Worm (Caenorhabditis elegans) whole organism, young adult: Measurements from ENCODE around the gene ifb-2.
A peak's percentile ranks its signal among the peaks of the same experiment; 100 is the strongest.

Experiments used
- B0261.1 ChIP-seq: sonication (generic microtip); optimal IDR thresholded peaks from 2 replicates; lab custom pipeline; 2016; ENCODE audit warnings: mild to moderate bottlenecking, missing genetic modification characterization, moderate library complexity, missing compliant biosample characterization
- C06A6.2 ChIP-seq: fragments of 200-800 bp; sonication (Bioruptor generic); conservative IDR thresholded peaks from 2 replicates; pipeline ENCODE4 v1.3.6; 2022; ENCODE audit warnings: missing genetic modification characterization, missing compliant biosample characterization
- C17E4.6 ChIP-seq: fragments of 200-800 bp; sonication (Bioruptor generic); IDR thresholded peaks from 2 replicates; pipeline ENCODE4 v1.3.6; 2022; ENCODE audit warnings: missing genetic modification reagents, missing genetic modification characterization, missing compliant biosample characterization
- F23B12.7 ChIP-seq: sonication (generic microtip); optimal IDR thresholded peaks from 2 replicates; lab custom pipeline; 2017; ENCODE audit warnings: missing genetic modification characterization, mild to moderate bottlenecking, missing compliant biosample characterization, antibody characterized with exemption, moderate library complexity; ENCODE audit not compliant: insufficient read depth
- F39B2.1 ChIP-seq: fragments of 200-800 bp; sonication (Bioruptor generic); IDR thresholded peaks from 2 replicates; pipeline ENCODE4 v1.3.6; 2022; ENCODE audit warnings: missing genetic modification reagents, missing genetic modification characterization, missing compliant biosample characterization
- F49E8.2 ChIP-seq: sonication (generic microtip); optimal IDR thresholded peaks from 3 replicates; lab custom pipeline; 2017; ENCODE audit warnings: missing genetic modification characterization, mild to moderate bottlenecking, missing compliant biosample characterization, antibody characterized with exemption, moderate library complexity; ENCODE audit not compliant: insufficient read depth
- F52B5.7 ChIP-seq: sonication (generic microtip); optimal IDR thresholded peaks from 2 replicates; lab custom pipeline; 2016; ENCODE audit warnings: mild to moderate bottlenecking, missing genetic modification characterization, missing compliant biosample characterization
- F57C9.4 ChIP-seq: sonication (generic microtip); optimal IDR thresholded peaks from 2 replicates; lab custom pipeline; 2017; ENCODE audit warnings: mild to moderate bottlenecking, missing genetic modification characterization, missing compliant biosample characterization
- K12H6.12 ChIP-seq: fragments of 200-800 bp; sonication (Bioruptor generic); optimal IDR thresholded peaks from 2 replicates; lab custom pipeline; 2018; ENCODE audit warnings: mild to moderate bottlenecking, missing genetic modification characterization, missing compliant biosample characterization
- T07F8.4 ChIP-seq: sonication (generic microtip); optimal IDR thresholded peaks from 2 replicates; lab custom pipeline; 2016; ENCODE audit warnings: mild to moderate bottlenecking, missing genetic modification characterization, moderate library complexity, missing compliant biosample characterization
- T26A5.8 ChIP-seq: sonication (generic microtip); optimal IDR thresholded peaks from 2 replicates; lab custom pipeline; 2016; ENCODE audit warnings: missing genetic modification characterization, missing compliant biosample characterization
- Y56A3A.18 ChIP-seq: fragments of 200-800 bp; sonication (Bioruptor generic); IDR thresholded peaks from 2 replicates; pipeline ENCODE4 v1.3.6; 2022; ENCODE audit warnings: missing genetic modification reagents, missing genetic modification characterization, missing compliant biosample characterization
- ZK185.1 ChIP-seq: sonication (generic microtip); optimal IDR thresholded peaks from 2 replicates; lab custom pipeline; 2016; ENCODE audit warnings: mild to moderate bottlenecking, missing genetic modification characterization, missing compliant biosample characterization; ENCODE audit not compliant: poor library complexity, severe bottlenecking
- akir-1 ChIP-seq: fragments of 200-800 bp; sonication (Bioruptor generic); optimal IDR thresholded peaks from 2 replicates; lab custom pipeline; 2018; ENCODE audit warnings: mild to moderate bottlenecking, missing genetic modification characterization, moderate library complexity, missing compliant biosample characterization
- attf-5 ChIP-seq: fragments of 200-800 bp; sonication (Bioruptor generic); optimal IDR thresholded peaks from 2 replicates; lab custom pipeline; 2018; ENCODE audit warnings: mild to moderate bottlenecking, missing genetic modification characterization, missing compliant biosample characterization
- attf-6 ChIP-seq: fragments of 200-800 bp; sonication (Bioruptor generic); IDR thresholded peaks from 2 replicates; pipeline ENCODE4 v1.3.6; 2022; ENCODE audit warnings: missing genetic modification reagents, missing genetic modification characterization, missing compliant biosample characterization
- bed-2 ChIP-seq: fragments of 200-800 bp; sonication (Bioruptor generic); IDR thresholded peaks from 2 replicates; pipeline ENCODE4 v1.3.6; 2022; ENCODE audit warnings: missing genetic modification reagents, missing genetic modification characterization, missing compliant biosample characterization
- ccch-3 ChIP-seq: fragments of 200-800 bp; sonication (Bioruptor generic); optimal IDR thresholded peaks from 2 replicates; lab custom pipeline; 2018; ENCODE audit warnings: mild to moderate bottlenecking, missing genetic modification characterization, missing compliant biosample characterization
- cebp-1 ChIP-seq, 2 experiments: fragments of 200-800 bp in 1 of 2; sonication (Bioruptor generic) in 1 of 2; sonication (generic microtip) in 1 of 2; IDR thresholded peaks in 1 of 2; optimal IDR thresholded peaks in 1 of 2; 2 replicates each; pipeline versions ENCODE4 v1.3.6 to Lab custom; 2017 to 2022; ENCODE audit warnings: missing compliant biosample characterization in 2 of 2, missing genetic modification characterization in 2 of 2, mild to moderate bottlenecking in 1 of 2, missing genetic modification reagents in 1 of 2, moderate library complexity in 1 of 2
- cebp-2 ChIP-seq: fragments of 200-800 bp; sonication (Bioruptor generic); IDR thresholded peaks from 2 replicates; pipeline ENCODE4 v1.3.6; 2022; ENCODE audit warnings: missing genetic modification characterization, missing compliant biosample characterization
- ceh-100 ChIP-seq: fragments of 200-800 bp; sonication (Bioruptor generic); IDR thresholded peaks from 2 replicates; pipeline ENCODE4 v1.3.6; 2022; ENCODE audit warnings: missing genetic modification reagents, missing genetic modification characterization, missing compliant biosample characterization
- ceh-91 ChIP-seq: fragments of 200-800 bp; sonication (Bioruptor generic); IDR thresholded peaks from 2 replicates; pipeline ENCODE4 v1.3.6; 2022; ENCODE audit warnings: missing genetic modification reagents, missing genetic modification characterization, missing compliant biosample characterization
- chd-7 ChIP-seq: sonication (generic microtip); optimal IDR thresholded peaks from 2 replicates; lab custom pipeline; 2016; ENCODE audit warnings: mild to moderate bottlenecking, missing genetic modification characterization, moderate library complexity, missing compliant biosample characterization
- gei-17 ChIP-seq: fragments of 200-800 bp; sonication (Bioruptor generic); optimal IDR thresholded peaks from 2 replicates; lab custom pipeline; 2018; ENCODE audit warnings: mild to moderate bottlenecking, missing genetic modification characterization, missing compliant biosample characterization
- hlh-26 ChIP-seq: fragments of 200-800 bp; sonication (Bioruptor generic); conservative IDR thresholded peaks from 2 replicates; pipeline ENCODE4 v1.3.6; 2022; ENCODE audit warnings: missing genetic modification reagents, missing genetic modification characterization, missing compliant biosample characterization
- hmg-1.2 ChIP-seq: fragments of 200-800 bp; sonication (Bioruptor generic); IDR thresholded peaks from 2 replicates; pipeline ENCODE4 v1.3.6; 2022; ENCODE audit warnings: missing genetic modification reagents, missing genetic modification characterization, missing compliant biosample characterization
- let-526 ChIP-seq: fragments of 200-800 bp; sonication (Bioruptor generic); IDR thresholded peaks from 2 replicates; pipeline ENCODE4 v1.3.6; 2022; ENCODE audit warnings: missing genetic modification reagents, missing genetic modification characterization, missing compliant biosample characterization
- lin-54 ChIP-seq: fragments of 200-800 bp; sonication (Bioruptor generic); optimal IDR thresholded peaks from 2 replicates; lab custom pipeline; 2018; ENCODE audit warnings: mild to moderate bottlenecking, missing genetic modification characterization, missing compliant biosample characterization
- lir-1 ChIP-seq: fragments of 200-800 bp; sonication (Bioruptor generic); conservative IDR thresholded peaks from 2 replicates; pipeline ENCODE4 v1.3.6; 2022; ENCODE audit warnings: missing genetic modification reagents, missing genetic modification characterization, missing compliant biosample characterization
- lsl-1 ChIP-seq: fragments of 200-800 bp; sonication (Bioruptor generic); optimal IDR thresholded peaks from 2 replicates; lab custom pipeline; 2018; ENCODE audit warnings: mild to moderate bottlenecking, missing genetic modification characterization, moderate library complexity, missing compliant biosample characterization
- madf-3 ChIP-seq: fragments of 200-800 bp; sonication (Bioruptor generic); IDR thresholded peaks from 2 replicates; pipeline ENCODE4 v1.3.6; 2022; ENCODE audit warnings: missing genetic modification reagents, missing genetic modification characterization, missing compliant biosample characterization
- madf-6 ChIP-seq: fragments of 200-800 bp; sonication (Bioruptor generic); IDR thresholded peaks from 2 replicates; pipeline ENCODE4 v1.3.6; 2022; ENCODE audit warnings: missing genetic modification reagents, missing genetic modification characterization, missing compliant biosample characterization
- nhr-120 ChIP-seq: fragments of 200-800 bp; sonication (Bioruptor generic); IDR thresholded peaks from 2 replicates; pipeline ENCODE4 v1.3.6; 2022; ENCODE audit warnings: missing genetic modification characterization, missing compliant biosample characterization
- nhr-179 ChIP-seq: sonication (generic microtip); optimal IDR thresholded peaks from 2 replicates; lab custom pipeline; 2016; ENCODE audit warnings: mild to moderate bottlenecking, missing genetic modification characterization, missing compliant biosample characterization
- nhr-80 ChIP-seq: sonication (generic microtip); optimal IDR thresholded peaks from 2 replicates; lab custom pipeline; 2016; ENCODE audit warnings: missing genetic modification characterization, missing compliant biosample characterization
- nhr-90 ChIP-seq: sonication (generic microtip); optimal IDR thresholded peaks from 2 replicates; lab custom pipeline; 2016; ENCODE audit warnings: missing genotype, mild to moderate bottlenecking, missing genetic modification characterization, missing compliant biosample characterization
- pbrm-1 ChIP-seq: fragments of 200-800 bp; sonication (Bioruptor generic); IDR thresholded peaks from 2 replicates; pipeline ENCODE4 v1.3.6; 2022; ENCODE audit warnings: missing genetic modification reagents, missing genetic modification characterization, missing compliant biosample characterization
- pha-4 ChIP-seq: fragments of 150-350 bp; sonication (generic microtip); optimal IDR thresholded peaks from 2 replicates; lab custom pipeline; 2014; ENCODE audit warnings: missing biosample characterization, missing genetic modification reagents, missing genetic modification characterization
- snpc-1.1 ChIP-seq: sonication (generic microtip); optimal IDR thresholded peaks from 2 replicates; lab custom pipeline; 2017; ENCODE audit warnings: missing genetic modification characterization, mild to moderate bottlenecking, missing compliant biosample characterization, antibody characterized with exemption, moderate library complexity, missing genotype, missing genetic modification reagents; ENCODE audit not compliant: insufficient read depth
- somi-1 ChIP-seq: fragments of 200-800 bp; sonication (Bioruptor generic); optimal IDR thresholded peaks from 2 replicates; lab custom pipeline; 2018; ENCODE audit warnings: mild to moderate bottlenecking, missing genetic modification characterization, missing compliant biosample characterization
- sptf-2 ChIP-seq: fragments of 200-800 bp; sonication (Bioruptor generic); optimal IDR thresholded peaks from 2 replicates; lab custom pipeline; 2018; ENCODE audit warnings: mild to moderate bottlenecking, missing genetic modification characterization, missing compliant biosample characterization
- unc-130 ChIP-seq: sonication (generic microtip); optimal IDR thresholded peaks from 2 replicates; lab custom pipeline; 2016; ENCODE audit warnings: missing genetic modification reagents, missing genetic modification characterization, missing compliant biosample characterization
- ztf-18 ChIP-seq: sonication (generic microtip); optimal IDR thresholded peaks from 2 replicates; lab custom pipeline; 2016; ENCODE audit warnings: missing genotype, mild to moderate bottlenecking, missing genetic modification characterization, missing compliant biosample characterization
- ztf-28 ChIP-seq: fragments of 200-800 bp; sonication (Bioruptor generic); IDR thresholded peaks from 2 replicates; pipeline ENCODE4 v1.3.6; 2022; ENCODE audit warnings: missing genetic modification reagents, missing genetic modification characterization, missing compliant biosample characterization

The ifb-2 gene

ce11 chrII:5781935-5782921, 32.2 kb downstream of the ifb-2 start, which contains the start of gene K05F1.6 (continued):
- TF ChIP-seq F39B2.1 (GFP tag; lab: Robert Waterston, UW): 0 out of 2 replicates have a peak, but pooled peaks have one; percentile 18
- TF ChIP-seq lsl-1 (GFP tag; lab: Kevin White, UChicago): peak; percentile 63
- TF ChIP-seq somi-1 (GFP tag; lab: Kevin White, UChicago): peak; percentile 82
- TF ChIP-seq bed-2 (GFP tag; lab: Robert Waterston, UW): peak; percentile 61; the same call in 1 of the 2 replicates
- TF ChIP-seq gei-17 (GFP tag; lab: Kevin White, UChicago): no peak
- peak; percentile 74 for TF ChIP-seq lin-54 (GFP tag; lab: Kevin White, UChicago)
- peak; percentile 69 for TF ChIP-seq K12H6.12
- peak; percentile 79 for TF ChIP-seq pbrm-1 (GFP tag; lab: Robert Waterston, UW)
- TF ChIP-seq ccch-3 (GFP tag; lab: Kevin White, UChicago): no peak
- peak; percentile 81 for TF ChIP-seq nhr-80 (tag; lab: Kevin White, UChicago)
- 0 out of 2 replicates have a peak, but pooled peaks have one; percentile 12 for TF ChIP-seq lir-1 (GFP tag; lab: Robert Waterston, UW)
- peak; percentile 90 for TF ChIP-seq hmg-1.2 (GFP tag; lab: Robert Waterston, UW)
- no peak for TF ChIP-seq C06A6.2
- TF ChIP-seq ztf-18 (tag; lab: Kevin White, UChicago): peak; percentile 81
- peak; percentile 95 for TF ChIP-seq nhr-90
- peak; percentile 31 for TF ChIP-seq snpc-1.1 (tag; lab: Kevin White, UChicago)
- TF ChIP-seq F23B12.7 (tag; lab: Kevin White, UChicago): peak; percentile 93
- TF ChIP-seq Y56A3A.18 (GFP tag; lab: Robert Waterston, UW): no peak; the same call in none of the 2 replicates
- peak; percentile 90 for TF ChIP-seq F52B5.7 (tag; lab: Kevin White, UChicago)
- peak; percentile 77 for TF ChIP-seq F49E8.2 (tag; lab: Kevin White, UChicago)
- 0 out of 2 replicates have a peak, but pooled peaks have one; percentile 27 for TF ChIP-seq cebp-2
- no peak for TF ChIP-seq pha-4 (tag; lab: Kevin White, UChicago)
- peak; percentile 73 for TF ChIP-seq ceh-100 (GFP tag; lab: Robert Waterston, UW)
- no peak for TF ChIP-seq hlh-26 (GFP tag; lab: Robert Waterston, UW)
- peak; percentile 86 for TF ChIP-seq ztf-28 (GFP tag; lab: Robert Waterston, UW)
- no peak for TF ChIP-seq nhr-120 (GFP tag; lab: Robert Waterston, UW)
- peak; percentile 83 for TF ChIP-seq chd-7 (tag; lab: Kevin White, UChicago)
- peak; percentile 60 for TF ChIP-seq ZK185.1 (tag; lab: Kevin White, UChicago)
- peak; percentile 50 for TF ChIP-seq unc-130 (GFP tag; lab: Kevin White, UChicago)
- TF ChIP-seq akir-1 (GFP tag; lab: Kevin White, UChicago): no peak
- TF ChIP-seq attf-6 (GFP tag; lab: Robert Waterston, UW): peak; percentile 77; the same call in 1 of the 2 replicates
- peak; percentile 67; the same call in 1 of the 2 replicates for TF ChIP-seq let-526
- peak; percentile 69 for TF ChIP-seq madf-6 (GFP tag; lab: Robert Waterston, UW)
- TF ChIP-seq sptf-2 (GFP tag; lab: Kevin White, UChicago): peak; percentile 80
- peak; percentile 83 for TF ChIP-seq T26A5.8 (tag; lab: Kevin White, UChicago)
- TF ChIP-seq T07F8.4 (tag; lab: Kevin White, UChicago): peak; percentile 84
- peak; percentile 64 for TF ChIP-seq attf-5 (GFP tag; lab: Kevin White, UChicago)
- 0 out of 2 replicates have a peak, but pooled peaks have one; percentile 43 for TF ChIP-seq madf-3 (GFP tag; lab: Robert Waterston, UW)
- TF ChIP-seq nhr-179 (tag; lab: Kevin White, UChicago): peak; percentile 33
- TF ChIP-seq C17E4.6 (GFP tag; lab: Robert Waterston, UW): 0 out of 2 replicates have a peak, but pooled peaks have one; percentile 62
- peak; percentile 57 for TF ChIP-seq ceh-91 (GFP tag; lab: Robert Waterston, UW)
- peak; percentile 94 for TF ChIP-seq B0261.1
- TF ChIP-seq F57C9.4: no peak
- 0 out of 2 replicates have a peak, but pooled peaks have one; percentile 53 for TF ChIP-seq cebp-1 (GFP tag; IDR thresholded peaks at IDR 0.05; lab: Robert Waterston, UW)
- peak; percentile 70 for TF ChIP-seq cebp-1 (tag; optimal IDR thresholded peaks at IDR 0.05; lab: Kevin White, UChicago)
